Fruit fly (Drosophila melanogaster) whole organism: Measurements from ENCODE around the gene Pi4KIIalpha.

Experiments used
- CG8478 ChIP-seq: fragments of >200 bp; optimal IDR thresholded peaks from 2 replicates; lab custom pipeline; 2018; ENCODE audit warnings: inconsistent platforms
- Dll ChIP-seq: fragments of >200 bp; optimal IDR thresholded peaks from 2 replicates; lab custom pipeline; 2017
- pan ChIP-seq: fragments of >200 bp; optimal IDR thresholded peaks from 2 replicates; lab custom pipeline; 2017
- psq ChIP-seq: fragments of >200 bp; optimal IDR thresholded peaks from 2 replicates; lab custom pipeline; 2017
- usp ChIP-seq: fragments of >200 bp; optimal IDR thresholded peaks from 2 replicates; lab custom pipeline; 2017; ENCODE audit warnings: missing biosample characterization, missing genetic modification characterization, mixed read lengths

DNA sequence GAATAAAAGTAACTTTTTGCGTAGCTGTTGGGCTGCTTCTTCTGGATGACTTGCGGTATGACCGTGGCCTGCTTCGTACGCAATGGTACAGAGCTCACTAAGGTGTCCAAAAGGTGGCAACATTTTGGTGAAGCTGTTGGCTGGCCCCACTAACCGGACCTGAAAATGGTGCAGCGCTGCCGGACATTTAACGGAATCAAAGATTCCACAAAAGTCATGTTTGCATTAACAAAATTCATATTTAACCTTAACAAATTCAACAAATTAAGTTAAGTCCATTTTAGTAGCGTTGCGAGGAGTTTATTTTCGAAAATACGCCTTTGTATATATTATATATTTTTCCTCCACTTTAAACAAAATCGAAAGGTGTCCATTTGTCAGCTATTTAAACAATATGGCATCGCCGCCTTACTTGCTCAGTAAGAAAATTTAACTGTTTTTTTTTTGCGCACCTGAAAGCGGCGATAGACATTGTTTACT is 37.6 kb upstream of the Pi4KIIalpha start, which contains the start of the genes kra and SecS:
- no peak for TF ChIP-seq pan (lab: Kevin White, UChicago)
- no peak for TF ChIP-seq CG8478 (lab: Kevin White, UChicago)
- TF ChIP-seq usp: no peak
- TF ChIP-seq Dll (lab: Kevin White, UChicago): no peak
- no peak for TF ChIP-seq psq (lab: Kevin White, UChicago)
